Worm (Caenorhabditis elegans) whole organism, late embryonic: ENCODE data around the gene Y39B6A.10.
A peak's percentile ranks its signal among the peaks of the same experiment; 100 is the strongest.

Source experiments
- ama-1 ChIP-seq: fragments of 150-350 bp; optimal IDR thresholded peaks from 2 replicates; lab custom pipeline; 2014
- ceh-34 ChIP-seq: sonication (generic microtip); optimal IDR thresholded peaks from 2 replicates; lab custom pipeline; 2016; ENCODE audit warnings: mild to moderate bottlenecking, missing genetic modification characterization, missing compliant biosample characterization
- ceh-48 ChIP-seq: sonication (generic microtip); optimal IDR thresholded peaks from 2 replicates; lab custom pipeline; 2016; ENCODE audit warnings: missing genetic modification characterization, inconsistent platforms, missing compliant biosample characterization
- ceh-9 ChIP-seq: sonication (generic microtip); optimal IDR thresholded peaks from 2 replicates; lab custom pipeline; 2016; ENCODE audit warnings: mild to moderate bottlenecking, missing genetic modification characterization, inconsistent platforms, missing compliant biosample characterization
- dmd-4 ChIP-seq: sonication (generic microtip); optimal IDR thresholded peaks from 2 replicates; lab custom pipeline; 2016; ENCODE audit warnings: borderline replicate concordance, missing genetic modification characterization, missing compliant biosample characterization
- hlh-30 ChIP-seq: sonication (generic microtip); optimal IDR thresholded peaks from 2 replicates; lab custom pipeline; 2017; ENCODE audit warnings: antibody characterized with exemption, missing genetic modification characterization, missing compliant biosample characterization; ENCODE audit not compliant: insufficient read depth
- pag-3 ChIP-seq: sonication (generic microtip); optimal IDR thresholded peaks from 2 replicates; lab custom pipeline; 2016; ENCODE audit warnings: missing compliant biosample characterization, missing genetic modification characterization, borderline replicate concordance
- pax-1 ChIP-seq: fragments of 150-350 bp; optimal IDR thresholded peaks from 2 replicates; lab custom pipeline; 2014; ENCODE audit warnings: missing biosample characterization, missing genetic modification characterization
- pqm-1 ChIP-seq: sonication (generic microtip); optimal IDR thresholded peaks from 2 replicates; lab custom pipeline; 2016; ENCODE audit warnings: missing genetic modification characterization, missing compliant biosample characterization
- pros-1 ChIP-seq: fragments of 150-350 bp; optimal IDR thresholded peaks from 2 replicates; lab custom pipeline; 2014; ENCODE audit warnings: missing biosample characterization, missing genetic modification reagents, missing genetic modification characterization
- rnt-1 ChIP-seq: sonication (generic microtip); optimal IDR thresholded peaks from 2 replicates; lab custom pipeline; 2016; ENCODE audit warnings: missing genetic modification characterization, missing compliant biosample characterization
- sox-4 ChIP-seq: sonication (generic microtip); optimal IDR thresholded peaks from 2 replicates; lab custom pipeline; 2017; ENCODE audit warnings: mild to moderate bottlenecking, missing genetic modification characterization, inconsistent platforms, missing compliant biosample characterization
- syd-9 ChIP-seq: sonication (generic microtip); optimal IDR thresholded peaks from 2 replicates; lab custom pipeline; 2016; ENCODE audit warnings: mild to moderate bottlenecking, missing genetic modification characterization, moderate library complexity, missing compliant biosample characterization
- tbx-2 ChIP-seq: sonication (generic microtip); optimal IDR thresholded peaks from 2 replicates; lab custom pipeline; 2016; ENCODE audit warnings: missing genetic modification characterization, missing compliant biosample characterization

ce11 chrV:19099504-19099903 lies 33.9 kb downstream of the Y39B6A.10 start:
- TF ChIP-seq ceh-48 = peak; percentile 59
- TF ChIP-seq sox-4 (tag; lab: Kevin White, UChicago) = no peak
- TF ChIP-seq pag-3 (tag; lab: Kevin White, UChicago) = no peak
- no peak for TF ChIP-seq ama-1 (lab: Kevin White, UChicago)
- no peak for TF ChIP-seq hlh-30 (tag; lab: Kevin White, UChicago)
- no peak for TF ChIP-seq dmd-4 (tag; lab: Kevin White, UChicago)
- TF ChIP-seq pqm-1 (tag; lab: Kevin White, UChicago) = no peak
- TF ChIP-seq rnt-1 (tag; lab: Kevin White, UChicago) = no peak
- no peak for TF ChIP-seq syd-9 (tag; lab: Kevin White, UChicago)
- no peak for TF ChIP-seq ceh-9 (tag; lab: Kevin White, UChicago)
- TF ChIP-seq pros-1 (tag; lab: Kevin White, UChicago) = no peak
- no peak for TF ChIP-seq ceh-34 (tag; lab: Kevin White, UChicago)
- no peak for TF ChIP-seq tbx-2 (tag; lab: Kevin White, UChicago)
- TF ChIP-seq pax-1 (tag; lab: Kevin White, UChicago) = no peak
